Worm (Caenorhabditis elegans) whole organism, L3 larva: ENCODE data around the gene ttr-18.

Source experiments
- ceh-16 ChIP-seq: sonication (generic microtip); optimal IDR thresholded peaks from 2 replicates; lab custom pipeline; 2017; ENCODE audit warnings: missing biosample characterization, missing genetic modification characterization
- ceh-82 ChIP-seq: fragments of 150-350 bp; optimal IDR thresholded peaks from 2 replicates; lab custom pipeline; 2014; ENCODE audit warnings: missing biosample characterization, missing genetic modification characterization
- fos-1 ChIP-seq: fragments of 150-350 bp; optimal IDR thresholded peaks from 2 replicates; lab custom pipeline; 2014; ENCODE audit warnings: missing biosample characterization, missing genetic modification characterization
- hmg-11 ChIP-seq: sonication (generic microtip); optimal IDR thresholded peaks from 2 replicates; lab custom pipeline; 2016; ENCODE audit warnings: missing genetic modification characterization, missing compliant biosample characterization
- pha-4 ChIP-seq: fragments of 150-350 bp; optimal IDR thresholded peaks from 2 replicates; lab custom pipeline; 2014; ENCODE audit warnings: missing biosample characterization, missing genetic modification reagents, missing genetic modification characterization
- skn-1 ChIP-seq: fragments of 150-350 bp; optimal IDR thresholded peaks from 2 replicates; lab custom pipeline; 2014; ENCODE audit warnings: missing biosample characterization, missing genetic modification characterization
- ztf-4 ChIP-seq: fragments of 150-350 bp; optimal IDR thresholded peaks from 2 replicates; lab custom pipeline; 2014; ENCODE audit warnings: missing biosample characterization, missing genetic modification characterization

DNA sequence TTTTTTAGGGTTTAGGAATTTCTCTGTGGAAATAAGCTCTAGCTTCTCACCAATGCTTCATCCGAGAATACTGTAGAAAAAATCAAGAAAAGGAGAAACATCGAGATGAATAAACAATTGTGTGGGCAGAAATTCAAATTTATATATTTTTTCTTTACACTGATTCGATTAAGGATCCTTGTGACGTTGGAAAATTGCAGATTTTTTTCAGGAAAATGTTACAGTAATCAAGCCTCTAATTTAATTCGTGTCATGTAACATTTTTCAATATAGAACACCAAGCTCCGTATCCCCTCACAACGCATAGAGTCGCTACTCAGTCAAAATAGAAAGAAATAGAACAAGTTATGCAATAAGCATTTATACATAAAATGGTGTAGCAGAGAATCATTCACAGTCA, 10.1 kb downstream of the ttr-18 start, which contains the start of gene W02B12.16:
- TF ChIP-seq skn-1 (tag; lab: Kevin White, UChicago) (no peak), hmg-11 (tag; lab: Kevin White, UChicago) (no peak), ceh-82 (tag; lab: Kevin White, UChicago) (no peak), fos-1 (tag; lab: Kevin White, UChicago) (no peak), ztf-4 (tag; lab: Kevin White, UChicago) (no peak), pha-4 (tag; lab: Kevin White, UChicago) (no peak), ceh-16 (tag; lab: Kevin White, UChicago) (no peak)
